Worm (Caenorhabditis elegans) whole organism, young adult: ENCODE results near the gene Y62E10A.19.

Experiments
- Y95B8A.8 ChIP-seq: fragments of 200-800 bp; sonication (Bioruptor generic); IDR thresholded peaks from 2 replicates; pipeline ENCODE4 v1.3.6; 2022; ENCODE audit warnings: missing genetic modification reagents, missing genetic modification characterization, missing compliant biosample characterization
- dpl-1 ChIP-seq: fragments of 150-350 bp; optimal IDR thresholded peaks from 2 replicates; lab custom pipeline; 2014; ENCODE audit warnings: missing biosample characterization, missing genetic modification reagents, missing genetic modification characterization
- ets-4 ChIP-seq: fragments of 200-800 bp; sonication (Bioruptor generic); optimal IDR thresholded peaks from 2 replicates; lab custom pipeline; 2018; ENCODE audit warnings: mild to moderate bottlenecking, missing genetic modification characterization, missing compliant biosample characterization
- nfya-2 ChIP-seq: fragments of 200-800 bp; sonication (Bioruptor generic); IDR thresholded peaks from 2 replicates; pipeline ENCODE4 v1.3.6; 2022; ENCODE audit warnings: missing genetic modification reagents, missing genetic modification characterization, missing compliant biosample characterization
- pha-4 ChIP-seq: fragments of 150-350 bp; sonication (generic microtip); optimal IDR thresholded peaks from 2 replicates; lab custom pipeline; 2014; ENCODE audit warnings: missing biosample characterization, missing genetic modification reagents, missing genetic modification characterization
- rcor-1 ChIP-seq: fragments of 200-800 bp; sonication (Bioruptor generic); IDR thresholded peaks from 2 replicates; pipeline ENCODE4 v1.3.6; 2022; ENCODE audit warnings: missing genetic modification reagents, missing genetic modification characterization, missing compliant biosample characterization
- snpc-1.3 ChIP-seq: sonication (generic microtip); optimal IDR thresholded peaks from 2 replicates; lab custom pipeline; 2017; ENCODE audit warnings: missing genetic modification characterization, mild to moderate bottlenecking, missing compliant biosample characterization, antibody characterized with exemption, moderate library complexity, missing genotype, missing genetic modification reagents; ENCODE audit not compliant: insufficient read depth
- unc-130 ChIP-seq: sonication (generic microtip); optimal IDR thresholded peaks from 2 replicates; lab custom pipeline; 2016; ENCODE audit warnings: missing genetic modification reagents, missing genetic modification characterization, missing compliant biosample characterization
- unc-62 ChIP-seq: fragments of 150-350 bp; optimal IDR thresholded peaks from 2 replicates; lab custom pipeline; 2014; ENCODE audit warnings: missing biosample characterization, missing genetic modification reagents, missing genetic modification characterization

ce11 chrIV:13415739-13416271 is 7.7 kb upstream of the Y62E10A.19 start, which contains the start of the genes pik-1 and aptf-2:
- TF ChIP-seq ets-4 (GFP tag; lab: Kevin White, UChicago), result no peak
- no peak for TF ChIP-seq rcor-1 (GFP tag; lab: Robert Waterston, UW)
- TF ChIP-seq nfya-2 (GFP tag; lab: Robert Waterston, UW), result no peak
- TF ChIP-seq unc-62 (GFP tag; lab: Kevin White, UChicago), result no peak
- TF ChIP-seq unc-130, result no peak
- no peak for TF ChIP-seq pha-4 (tag; lab: Kevin White, UChicago)
- TF ChIP-seq Y95B8A.8, result no peak
- TF ChIP-seq dpl-1 (GFP tag; lab: Kevin White, UChicago), result peak; percentile 54
- no peak for TF ChIP-seq snpc-1.3 (tag; lab: Kevin White, UChicago)
